Fruit fly (Drosophila melanogaster): ENCODE measurements around the gene Mat89Ba.

Mat89Ba gene

dm6 chr3R:16256135-16256534 is 16.1 kb downstream of the Mat89Ba start (continued):
- no peak for TF ChIP-seq crc (GFP tag; optimal IDR thresholded peaks at IDR 0.05)

- no peak for TF ChIP-seq Trl (optimal IDR thresholded peaks at IDR 0.05)
- no peak for TF ChIP-seq Trl (GFP tag; optimal IDR thresholded peaks at IDR 0.05)
- TF ChIP-seq CG8281 (tag; optimal IDR thresholded peaks at IDR 0.05), result no peak
- TF ChIP-seq CG7271 (tag; optimal IDR thresholded peaks at IDR 0.05), result no peak
- TF ChIP-seq bcd (GFP tag; optimal IDR thresholded peaks at IDR 0.05), result peak; percentile 10
- TF ChIP-seq ems (GFP tag; optimal IDR thresholded peaks at IDR 0.05), result no peak
- TF ChIP-seq ftz-f1 (GFP tag; optimal IDR thresholded peaks at IDR 0.05), result peak; percentile 49
- TF ChIP-seq lbe (GFP tag; optimal IDR thresholded peaks at IDR 0.05), result no peak
- TF ChIP-seq CG11560 (tag; IDR thresholded peaks at IDR 0.05), result no peak
- no peak for TF ChIP-seq vfl (GFP tag; optimal IDR thresholded peaks at IDR 0.05)
- peak; percentile 59 for TF ChIP-seq lab (GFP tag; optimal IDR thresholded peaks at IDR 0.05)
- no peak for TF ChIP-seq chinmo (GFP tag; IDR thresholded peaks at IDR 0.05; ENCODE audit: partially characterized antibody)
- no peak for TF ChIP-seq CG10431 (GFP tag; optimal IDR thresholded peaks at IDR 0.05)
- TF ChIP-seq CG1832 (GFP tag; optimal IDR thresholded peaks at IDR 0.05), result no peak
- TF ChIP-seq Pdp1 (GFP tag; optimal IDR thresholded peaks at IDR 0.05), result peak in 1 of 2 experiments; percentile 50
- TF ChIP-seq D (optimal IDR thresholded peaks at IDR 0.05), result peak; percentile 68
- TF ChIP-seq D (GFP tag; optimal IDR thresholded peaks at IDR 0.05), result no peak
- peak; percentile 24 for TF ChIP-seq CG14710 (tag; optimal IDR thresholded peaks at IDR 0.05)
- no peak for TF ChIP-seq gce (GFP tag; IDR thresholded peaks at IDR 0.05)
- no peak for TF ChIP-seq toy (GFP tag; IDR thresholded peaks at IDR 0.05)
- TF ChIP-seq cwo (GFP tag; optimal IDR thresholded peaks at IDR 0.05), result peak; percentile 7
- TF ChIP-seq CG15514 (GFP tag; optimal IDR thresholded peaks at IDR 0.05), result peak; percentile 55
- TF ChIP-seq CG4282 (GFP tag; optimal IDR thresholded peaks at IDR 0.05), result no peak
- no peak for TF ChIP-seq z (GFP tag; IDR thresholded peaks at IDR 0.05)
- no peak for TF ChIP-seq ERR (GFP tag; optimal IDR thresholded peaks at IDR 0.05)
- peak; percentile 25 for TF ChIP-seq CG8924 (tag; optimal IDR thresholded peaks at IDR 0.05)
- TF ChIP-seq trem (tag; optimal IDR thresholded peaks at IDR 0.05), result peak; percentile 20
- TF ChIP-seq trh (GFP tag; optimal IDR thresholded peaks at IDR 0.05), result no peak
- TF ChIP-seq zf30C (GFP tag; optimal IDR thresholded peaks at IDR 0.05), result no peak
- TF ChIP-seq exex (tag; optimal IDR thresholded peaks at IDR 0.05), result peak; percentile 53
- no peak for TF ChIP-seq sisA (GFP tag; IDR thresholded peaks at IDR 0.05)
- TF ChIP-seq Hr51 (GFP tag; optimal IDR thresholded peaks at IDR 0.05), result no peak
- no peak for TF ChIP-seq CG18262 (tag; optimal IDR thresholded peaks at IDR 0.05)
- peak; percentile 71 for TF ChIP-seq HHEX (GFP tag; optimal IDR thresholded peaks at IDR 0.05)
- TF ChIP-seq pho (GFP tag; optimal IDR thresholded peaks at IDR 0.05), result no peak
- peak; percentile 84 for TF ChIP-seq pfk (GFP tag; optimal IDR thresholded peaks at IDR 0.05)
- no peak for TF ChIP-seq unc-4 (GFP tag; IDR thresholded peaks at IDR 0.05; ENCODE audit: partially characterized antibody)
- peak; percentile 52 for TF ChIP-seq CG34376 (GFP tag; optimal IDR thresholded peaks at IDR 0.05)
- peak; percentile 14 for TF ChIP-seq her (GFP tag; optimal IDR thresholded peaks at IDR 0.05)
- peak; percentile 41 for TF ChIP-seq CG13296 (GFP tag; optimal IDR thresholded peaks at IDR 0.05)
- TF ChIP-seq CG11504 (tag; optimal IDR thresholded peaks at IDR 0.05), result peak; percentile 13
- TF ChIP-seq Ets65A (GFP tag), result peak; percentile 11
- TF ChIP-seq CG6175 (GFP tag; IDR thresholded peaks at IDR 0.05), result no peak
- TF ChIP-seq luna (GFP tag; optimal IDR thresholded peaks at IDR 0.05), result no peak
- no peak for TF ChIP-seq CG17359 (tag; optimal IDR thresholded peaks at IDR 0.05)
- TF ChIP-seq CG6254 (GFP tag; optimal IDR thresholded peaks at IDR 0.05), result peak; percentile 42
Observed at dm6 chr3R:16254616-16255601, 17.3 kb downstream of the Mat89Ba start.
